Fruit fly (Drosophila melanogaster) whole organism, prepupa: ENCODE data around the gene Ir94f.

Experiments
- Blimp-1 ChIP-seq: fragments of 200-800 bp; sonication (Bioruptor generic); optimal IDR thresholded peaks from 3 replicates; lab custom pipeline; 2017; ENCODE audit warnings: missing biosample characterization, missing genetic modification characterization, mild to moderate bottlenecking, moderate library complexity, missing genetic modification reagents
- CG10669 ChIP-seq: fragments of 200-800 bp; sonication (Bioruptor generic); optimal IDR thresholded peaks from 3 replicates; lab custom pipeline; 2018; ENCODE audit warnings: missing biosample characterization, mild to moderate bottlenecking, missing genetic modification characterization, moderate library complexity
- CG11762 ChIP-seq: fragments of 200-800 bp; sonication (Bioruptor generic); optimal IDR thresholded peaks from 3 replicates; lab custom pipeline; 2016; ENCODE audit warnings: missing biosample characterization, missing genetic modification characterization; ENCODE audit not compliant: insufficient read depth
- CG11902 ChIP-seq: fragments of 200-800 bp; sonication (Bioruptor generic); optimal IDR thresholded peaks from 3 replicates; lab custom pipeline; 2016; ENCODE audit warnings: missing biosample characterization, missing genetic modification characterization
- CG15336 ChIP-seq: fragments of 200-800 bp; sonication (Bioruptor generic); IDR thresholded peaks from 2 replicates; pipeline ENCODE4 v1.3.6; 2022; ENCODE audit warnings: missing biosample characterization, missing genetic modification characterization
- CG1621 ChIP-seq: fragments of 200-800 bp; sonication (Bioruptor generic); optimal IDR thresholded peaks from 3 replicates; lab custom pipeline; 2018; ENCODE audit warnings: missing biosample characterization, mild to moderate bottlenecking, missing genetic modification characterization
- CG16779 ChIP-seq: fragments of 200-800 bp; sonication (Bioruptor generic); optimal IDR thresholded peaks from 3 replicates; lab custom pipeline; 2017; ENCODE audit warnings: missing biosample characterization, mild to moderate bottlenecking, missing genetic modification characterization
- CG3032 ChIP-seq: fragments of 200-800 bp; optimal IDR thresholded peaks from 2 replicates; lab custom pipeline; 2019; ENCODE audit warnings: missing biosample characterization, mild to moderate bottlenecking, missing genetic modification characterization, moderate library complexity
- CG31627 ChIP-seq: fragments of 200-800 bp; sonication (Bioruptor generic); optimal IDR thresholded peaks from 3 replicates; lab custom pipeline; 2016; ENCODE audit warnings: missing biosample characterization, missing genetic modification characterization
- CG32006 ChIP-seq: fragments of 200-800 bp; sonication (Bioruptor generic); optimal IDR thresholded peaks from 3 replicates; lab custom pipeline; 2017; ENCODE audit warnings: missing biosample characterization, mild to moderate bottlenecking, missing genetic modification characterization
- CG3919 ChIP-seq: fragments of 200-800 bp; sonication (Bioruptor generic); optimal IDR thresholded peaks from 3 replicates; lab custom pipeline; 2016; ENCODE audit warnings: missing biosample characterization, missing genetic modification characterization
- CG4318 ChIP-seq: fragments of 200-800 bp; sonication (Bioruptor generic); optimal IDR thresholded peaks from 3 replicates; lab custom pipeline; 2017; ENCODE audit warnings: missing biosample characterization, mild to moderate bottlenecking, missing genetic modification characterization
- CG6163 ChIP-seq: fragments of 200-800 bp; sonication (Bioruptor generic); IDR thresholded peaks from 3 replicates; pipeline ENCODE4 v1.3.6; 2022; ENCODE audit warnings: missing biosample characterization, missing genetic modification characterization
- CG6276 ChIP-seq: fragments of 200-800 bp; sonication (Bioruptor generic); optimal IDR thresholded peaks from 2 replicates; lab custom pipeline; 2017; ENCODE audit warnings: missing biosample characterization, mild to moderate bottlenecking, missing genetic modification characterization
- CG6792 ChIP-seq: fragments of 200-800 bp; sonication (Bioruptor generic); optimal IDR thresholded peaks from 3 replicates; lab custom pipeline; 2016; ENCODE audit warnings: missing biosample characterization, missing genetic modification characterization
- CG6808 ChIP-seq: fragments of 200-800 bp; sonication (Bioruptor generic); optimal IDR thresholded peaks from 3 replicates; lab custom pipeline; 2017; ENCODE audit warnings: missing biosample characterization, missing genetic modification characterization, mild to moderate bottlenecking, moderate library complexity, missing genetic modification reagents
- CG7368 ChIP-seq: fragments of 200-800 bp; sonication (Bioruptor generic); optimal IDR thresholded peaks from 3 replicates; lab custom pipeline; 2016; ENCODE audit warnings: missing biosample characterization, missing genetic modification characterization
- CG8319 ChIP-seq: fragments of 200-800 bp; sonication (Bioruptor generic); optimal IDR thresholded peaks from 3 replicates; lab custom pipeline; 2016; ENCODE audit warnings: missing biosample characterization, missing genetic modification characterization
- CG8632 ChIP-seq: fragments of 200-800 bp; sonication (Bioruptor generic); optimal IDR thresholded peaks from 3 replicates; lab custom pipeline; 2016; ENCODE audit warnings: missing biosample characterization, missing genetic modification characterization
- Eip93F ChIP-seq: fragments of 200-800 bp; sonication (Bioruptor generic); optimal IDR thresholded peaks from 2 replicates; lab custom pipeline; 2016; ENCODE audit warnings: missing biosample characterization, mild to moderate bottlenecking, missing genetic modification characterization
- Ets21C ChIP-seq: fragments of 200-800 bp; sonication (Bioruptor generic); optimal IDR thresholded peaks from 3 replicates; lab custom pipeline; 2016; ENCODE audit warnings: missing biosample characterization, missing genetic modification characterization
- Ets96B ChIP-seq: fragments of 200-800 bp; optimal IDR thresholded peaks from 2 replicates; lab custom pipeline; 2019; ENCODE audit warnings: missing biosample characterization, mild to moderate bottlenecking, missing genetic modification characterization, moderate library complexity
- Gug ChIP-seq: fragments of 200-800 bp; sonication (Bioruptor generic); IDR thresholded peaks from 2 replicates; pipeline ENCODE4 v1.3.6; 2022; ENCODE audit warnings: missing biosample characterization, missing genetic modification characterization
- Hr38 ChIP-seq: sonication (Bioruptor generic); optimal IDR thresholded peaks from 2 replicates; lab custom pipeline; 2016; ENCODE audit warnings: missing biosample characterization, missing genetic modification characterization
- Hr39 ChIP-seq: fragments of 200-800 bp; sonication (Bioruptor generic); optimal IDR thresholded peaks from 2 replicates; lab custom pipeline; 2016; ENCODE audit warnings: missing biosample characterization, missing genetic modification characterization
- Lpt ChIP-seq: fragments of 200-800 bp; sonication (Bioruptor generic); optimal IDR thresholded peaks from 3 replicates; lab custom pipeline; 2016; ENCODE audit warnings: missing biosample characterization, missing genetic modification characterization
- OdsH ChIP-seq: fragments of 200-800 bp; sonication (Bioruptor generic); optimal IDR thresholded peaks from 3 replicates; lab custom pipeline; 2016; ENCODE audit warnings: missing biosample characterization, missing genetic modification characterization
- Smox ChIP-seq: fragments of 200-800 bp; sonication (Bioruptor generic); optimal IDR thresholded peaks from 3 replicates; lab custom pipeline; 2016; ENCODE audit warnings: missing biosample characterization, missing genetic modification characterization
- Sox102F ChIP-seq: fragments of 200-800 bp; sonication (Bioruptor generic); optimal IDR thresholded peaks from 2 replicates; lab custom pipeline; 2016; ENCODE audit warnings: missing biosample characterization, mild to moderate bottlenecking, missing genetic modification characterization
- Sox14 ChIP-seq: fragments of 200-800 bp; sonication (Bioruptor generic); optimal IDR thresholded peaks from 3 replicates; lab custom pipeline; 2016; ENCODE audit warnings: missing biosample characterization, missing genetic modification characterization
- Sox15 ChIP-seq: fragments of 200-800 bp; sonication (Bioruptor generic); optimal IDR thresholded peaks from 3 replicates; lab custom pipeline; 2016; ENCODE audit warnings: missing biosample characterization, missing genetic modification characterization
- achi ChIP-seq: fragments of 200-800 bp; sonication (Bioruptor generic); optimal IDR thresholded peaks from 3 replicates; lab custom pipeline; 2016; ENCODE audit warnings: missing biosample characterization, missing genetic modification characterization
- acj6 ChIP-seq: fragments of 200-800 bp; sonication (Bioruptor generic); optimal IDR thresholded peaks from 3 replicates; lab custom pipeline; 2016; ENCODE audit warnings: missing biosample characterization, missing genetic modification characterization
- cyc ChIP-seq: fragments of 200-800 bp; sonication (Bioruptor generic); optimal IDR thresholded peaks from 3 replicates; lab custom pipeline; 2016; ENCODE audit warnings: missing biosample characterization, missing genetic modification characterization
- dac ChIP-seq: fragments of 200-800 bp; sonication (Bioruptor generic); optimal IDR thresholded peaks from 2 replicates; lab custom pipeline; 2017; ENCODE audit warnings: missing biosample characterization, mild to moderate bottlenecking, missing genetic modification characterization
- eg ChIP-seq: fragments of 200-800 bp; sonication (Bioruptor generic); IDR thresholded peaks from 3 replicates; pipeline ENCODE4 v1.3.6; 2022; ENCODE audit warnings: missing biosample characterization, missing genetic modification characterization
- esn ChIP-seq: fragments of 200-800 bp; sonication (Bioruptor generic); optimal IDR thresholded peaks from 2 replicates; lab custom pipeline; 2016; ENCODE audit warnings: missing biosample characterization, mild to moderate bottlenecking, missing genetic modification characterization, moderate library complexity
- fd59A ChIP-seq: fragments of 200-800 bp; sonication (Bioruptor generic); optimal IDR thresholded peaks from 2 replicates; lab custom pipeline; 2017; ENCODE audit warnings: missing biosample characterization, mild to moderate bottlenecking, missing genetic modification characterization, missing genetic modification reagents
- fd85E ChIP-seq: fragments of 200-800 bp; sonication (Bioruptor generic); optimal IDR thresholded peaks from 3 replicates; lab custom pipeline; 2016; ENCODE audit warnings: missing biosample characterization, missing genetic modification characterization
- salr ChIP-seq, 2 experiments: fragments of 200-800 bp; sonication (Bioruptor generic); optimal IDR thresholded peaks; 3 replicates each; lab custom pipeline; 2016 to 2018; ENCODE audit warnings: missing biosample characterization in 2 of 2, missing genetic modification characterization in 2 of 2, mild to moderate bottlenecking in 1 of 2
- spab ChIP-seq: fragments of 200-800 bp; sonication (Bioruptor generic); optimal IDR thresholded peaks from 2 replicates; lab custom pipeline; 2017; ENCODE audit warnings: missing biosample characterization, mild to moderate bottlenecking, missing genetic modification characterization, missing genetic modification reagents
- ss ChIP-seq, 2 experiments: fragments of 200-800 bp; sonication (Bioruptor generic); optimal IDR thresholded peaks; 2 replicates in 1 of 2; 3 replicates in 1 of 2; lab custom pipeline; 2017 to 2018; ENCODE audit warnings: mild to moderate bottlenecking in 2 of 2, missing biosample characterization in 2 of 2, missing genetic modification characterization in 2 of 2, moderate library complexity in 1 of 2
- topi ChIP-seq: fragments of 200-800 bp; sonication (Bioruptor generic); optimal IDR thresholded peaks from 3 replicates; lab custom pipeline; 2016; ENCODE audit warnings: missing biosample characterization, missing genetic modification characterization
- vri ChIP-seq: fragments of 200-800 bp; sonication (Bioruptor generic); optimal IDR thresholded peaks from 3 replicates; lab custom pipeline; 2016; ENCODE audit warnings: missing biosample characterization, mild to moderate bottlenecking, missing genetic modification characterization

Ir94f gene

dm6 chr3R:23504760-23505159 is 23.1 kb downstream of the Ir94f start (continued):
- TF ChIP-seq CG8632 (GFP tag; lab: Kevin White, UChicago) (no peak), Ets21C (peak; percentile 36), CG10669 (GFP tag; lab: Kevin White, UChicago) (no peak), CG1621 (no peak), CG3032 (no peak), Sox15 (GFP tag; lab: Kevin White, UChicago) (no peak), Hr38 (GFP tag; lab: Kevin White, UChicago) (no peak), CG6808 (GFP tag; lab: Kevin White, UChicago) (no peak), CG11902 (GFP tag; lab: Kevin White, UChicago) (no peak), esn (GFP tag; lab: Kevin White, UChicago) (peak; percentile 69), CG3919 (GFP tag; lab: Kevin White, UChicago) (peak; percentile 44), ss (GFP tag; optimal IDR thresholded peaks at IDR 0.05; lab: Kevin White, UChicago) (no peak), achi (peak; percentile 41), CG6276 (GFP tag; lab: Kevin White, UChicago) (peak; percentile 82), eg (GFP tag; lab: Robert Waterston, UW) (peak; percentile 60; the same call in 2 of the 3 replicates), Lpt (GFP tag; lab: Kevin White, UChicago) (peak; percentile 44), fd85E (GFP tag; lab: Kevin White, UChicago) (no peak), CG31627 (GFP tag; lab: Kevin White, UChicago) (peak; percentile 56), topi (GFP tag; lab: Kevin White, UChicago) (peak; percentile 65), Sox14 (GFP tag; lab: Kevin White, UChicago) (peak; percentile 49), Ets96B (no peak), CG32006 (peak; percentile 81), CG16779 (tag; lab: Kevin White, UChicago) (no peak), cyc (GFP tag; lab: Kevin White, UChicago) (peak; percentile 49), CG6792 (GFP tag; lab: Kevin White, UChicago) (no peak), dac (peak; percentile 10), Sox102F (peak; percentile 54), CG11762 (peak; percentile 25), Smox (GFP tag; lab: Kevin White, UChicago) (peak; percentile 54), CG15336 (GFP tag; lab: Robert Waterston, UW) (peak; percentile 87), Hr39 (GFP tag; lab: Kevin White, UChicago) (peak; percentile 53), Gug (GFP tag; lab: Robert Waterston, UW) (0 out of 2 replicates have a peak, but pooled peaks have one; percentile 11)

dm6 chr3R:23507376-23507775 is 25.7 kb downstream of the Ir94f start, which contains the start of gene CG34289:
TSS of gene CG34289 (minus strand) at chr3R:23507476.
- no peak for TF ChIP-seq CG11762
- TF ChIP-seq spab (GFP tag; lab: Kevin White, UChicago): no peak
- TF ChIP-seq Eip93F (GFP tag; lab: Kevin White, UChicago): no peak
- TF ChIP-seq CG7368 (GFP tag; lab: Kevin White, UChicago): no peak
- no peak for TF ChIP-seq fd59A
- no peak for TF ChIP-seq OdsH (GFP tag; lab: Kevin White, UChicago)
- TF ChIP-seq Hr38 (GFP tag; lab: Kevin White, UChicago): no peak
- no peak for TF ChIP-seq vri (GFP tag; lab: Kevin White, UChicago)
- no peak for TF ChIP-seq CG4318
- TF ChIP-seq salr (GFP tag; optimal IDR thresholded peaks at IDR 0.05; lab: Kevin White, UChicago): no peak
- no peak for TF ChIP-seq Sox14 (GFP tag; lab: Kevin White, UChicago)
- TF ChIP-seq CG1621: no peak
- no peak for TF ChIP-seq CG6163
- no peak for TF ChIP-seq acj6 (GFP tag; lab: Kevin White, UChicago)
- TF ChIP-seq ss (GFP tag; optimal IDR thresholded peaks at IDR 0.05; lab: Kevin White, UChicago): no peak
- no peak for TF ChIP-seq CG8319 (GFP tag; lab: Kevin White, UChicago)
- TF ChIP-seq Blimp-1 (GFP tag; lab: Kevin White, UChicago): no peak
- TF ChIP-seq Sox102F: no peak
- no peak for TF ChIP-seq achi
- no peak for TF ChIP-seq CG31627 (GFP tag; lab: Kevin White, UChicago)
